Worm (Caenorhabditis elegans) whole organism, L3 larva: Measurements from ENCODE around the gene srsx-16.

Source experiments
- ZK546.5 ChIP-seq: sonication (generic microtip); optimal IDR thresholded peaks from 2 replicates; lab custom pipeline; 2017; ENCODE audit warnings: missing biosample characterization, missing genetic modification characterization
- ama-1 ChIP-seq: fragments of 150-350 bp; optimal IDR thresholded peaks from 2 replicates; lab custom pipeline; 2018
- ceh-28 ChIP-seq: fragments of 150-350 bp; optimal IDR thresholded peaks from 2 replicates; lab custom pipeline; 2014; ENCODE audit warnings: missing biosample characterization, missing genetic modification reagents, missing genetic modification characterization
- egl-5 ChIP-seq: fragments of 150-350 bp; optimal IDR thresholded peaks from 2 replicates; lab custom pipeline; 2017; ENCODE audit warnings: missing biosample characterization, missing genetic modification reagents, missing genetic modification characterization, inconsistent platforms
- elt-1 ChIP-seq: fragments of 150-350 bp; optimal IDR thresholded peaks from 2 replicates; lab custom pipeline; 2014; ENCODE audit warnings: missing biosample characterization, missing genetic modification characterization
- elt-2 ChIP-seq: sonication (generic microtip); optimal IDR thresholded peaks from 2 replicates; lab custom pipeline; 2016; ENCODE audit warnings: missing genetic modification reagents, mild to moderate bottlenecking, missing genetic modification characterization, missing compliant biosample characterization
- elt-3 ChIP-seq, 3 experiments: fragments of 150-350 bp in 1 of 3; sonication (generic microtip) in 2 of 3; optimal IDR thresholded peaks; 2 replicates in 2 of 3; 4 replicates in 1 of 3; lab custom pipeline; 2014 to 2017; ENCODE audit warnings: missing biosample characterization in 3 of 3, missing genetic modification characterization in 3 of 3
- fkh-10 ChIP-seq: sonication (generic microtip); optimal IDR thresholded peaks from 2 replicates; lab custom pipeline; 2017; ENCODE audit warnings: missing biosample characterization, missing genetic modification reagents, missing genetic modification characterization
- fos-1 ChIP-seq: fragments of 150-350 bp; optimal IDR thresholded peaks from 2 replicates; lab custom pipeline; 2014; ENCODE audit warnings: missing biosample characterization, missing genetic modification characterization
- hmg-11 ChIP-seq: sonication (generic microtip); optimal IDR thresholded peaks from 2 replicates; lab custom pipeline; 2016; ENCODE audit warnings: missing genetic modification characterization, missing compliant biosample characterization
- jun-1 ChIP-seq: fragments of 150-350 bp; optimal IDR thresholded peaks from 2 replicates; lab custom pipeline; 2014; ENCODE audit warnings: missing biosample characterization, missing genetic modification reagents, missing genetic modification characterization
- lin-15B ChIP-seq: fragments of 150-350 bp; optimal IDR thresholded peaks from 2 replicates; lab custom pipeline; 2014; ENCODE audit warnings: missing biosample characterization, missing genetic modification characterization
- lin-39 ChIP-seq: fragments of 150-350 bp; optimal IDR thresholded peaks from 2 replicates; lab custom pipeline; 2018; ENCODE audit warnings: missing biosample characterization, missing genetic modification reagents, missing genetic modification characterization
- lsy-12 ChIP-seq: sonication (generic microtip); optimal IDR thresholded peaks from 2 replicates; lab custom pipeline; 2016; ENCODE audit warnings: mild to moderate bottlenecking, missing genetic modification characterization, missing compliant biosample characterization
- mdl-1 ChIP-seq: fragments of 150-350 bp; optimal IDR thresholded peaks from 2 replicates; lab custom pipeline; 2014; ENCODE audit warnings: missing biosample characterization, missing genetic modification characterization
- mml-1 ChIP-seq: fragments of 150-350 bp; sonication (generic microtip); optimal IDR thresholded peaks from 3 replicates; lab custom pipeline; 2014; ENCODE audit warnings: missing biosample characterization, missing genetic modification characterization
- nfya-1 ChIP-seq: sonication (generic microtip); optimal IDR thresholded peaks from 2 replicates; lab custom pipeline; 2017; ENCODE audit warnings: missing genetic modification characterization, mild to moderate bottlenecking, missing compliant biosample characterization, antibody characterized with exemption, moderate library complexity; ENCODE audit not compliant: insufficient read depth
- nhr-11 ChIP-seq: fragments of 150-350 bp; optimal IDR thresholded peaks from 2 replicates; lab custom pipeline; 2014; ENCODE audit warnings: missing biosample characterization, missing genetic modification characterization
- nhr-12 ChIP-seq: fragments of 150-350 bp; optimal IDR thresholded peaks from 2 replicates; lab custom pipeline; 2014; ENCODE audit warnings: missing biosample characterization, missing genetic modification characterization
- nhr-23 ChIP-seq: fragments of 150-350 bp; optimal IDR thresholded peaks from 2 replicates; lab custom pipeline; 2014; ENCODE audit warnings: missing biosample characterization, missing genetic modification reagents, missing genetic modification characterization
- nhr-237 ChIP-seq: fragments of 150-350 bp; optimal IDR thresholded peaks from 2 replicates; lab custom pipeline; 2014; ENCODE audit warnings: missing biosample characterization, missing genetic modification characterization
- nhr-25 ChIP-seq: sonication (generic microtip); optimal IDR thresholded peaks from 2 replicates; lab custom pipeline; 2017; ENCODE audit warnings: missing biosample characterization, missing genetic modification characterization
- nhr-28 ChIP-seq: fragments of 150-350 bp; optimal IDR thresholded peaks from 2 replicates; lab custom pipeline; 2014; ENCODE audit warnings: missing biosample characterization, missing genetic modification characterization
- nhr-43 ChIP-seq: sonication (generic microtip); optimal IDR thresholded peaks from 2 replicates; lab custom pipeline; 2016; ENCODE audit warnings: mild to moderate bottlenecking, missing genetic modification characterization, missing compliant biosample characterization; ENCODE audit not compliant: poor library complexity, severe bottlenecking
- nhr-76 ChIP-seq: fragments of 150-350 bp; sonication (generic microtip); optimal IDR thresholded peaks from 5 replicates; lab custom pipeline; 2014; ENCODE audit warnings: missing biosample characterization, missing genetic modification characterization
- pha-4 ChIP-seq: fragments of 150-350 bp; optimal IDR thresholded peaks from 2 replicates; lab custom pipeline; 2014; ENCODE audit warnings: missing biosample characterization, missing genetic modification reagents, missing genetic modification characterization
- pqm-1 ChIP-seq: fragments of 150-350 bp; optimal IDR thresholded peaks from 2 replicates; lab custom pipeline; 2017; ENCODE audit warnings: missing biosample characterization, missing genetic modification characterization, inconsistent platforms
- snpc-4 ChIP-seq: fragments of 150-350 bp; optimal IDR thresholded peaks from 2 replicates; lab custom pipeline; 2014; ENCODE audit warnings: missing biosample characterization, missing genetic modification characterization
- tbx-2 ChIP-seq: sonication (generic microtip); optimal IDR thresholded peaks from 2 replicates; lab custom pipeline; 2016; ENCODE audit warnings: mild to moderate bottlenecking, missing genetic modification characterization, missing compliant biosample characterization
- unc-62 ChIP-seq: fragments of 150-350 bp; sonication (generic microtip); optimal IDR thresholded peaks from 4 replicates; lab custom pipeline; 2014; ENCODE audit warnings: missing biosample characterization, missing genetic modification reagents, missing genetic modification characterization
- zag-1 ChIP-seq: fragments of 150-350 bp; optimal IDR thresholded peaks from 2 replicates; lab custom pipeline; 2014; ENCODE audit warnings: missing biosample characterization, missing genetic modification characterization
- ztf-4 ChIP-seq: fragments of 150-350 bp; optimal IDR thresholded peaks from 2 replicates; lab custom pipeline; 2014; ENCODE audit warnings: missing biosample characterization, missing genetic modification characterization

srsx-16 gene

ce11 chrIV:5664375-5665004 lies 44.9 kb upstream of the srsx-16 start, which contains the start of gene bec-1:
Gene bec-1, minus strand, starts transcription at chrIV:5664425.
- TF ChIP-seq ama-1 = peak; percentile 65
- TF ChIP-seq pqm-1 (tag; lab: Kevin White, UChicago) = peak; percentile 11
- TF ChIP-seq elt-2 = peak; percentile 43
- no peak for TF ChIP-seq ZK546.5
- TF ChIP-seq pha-4 = peak; percentile 25
- peak; percentile 5 for TF ChIP-seq nhr-25
- TF ChIP-seq, all 47 proteins: peak for 5

ce11 chrIV:5662886-5663285 lies 43.3 kb upstream of the srsx-16 start:
- TF ChIP-seq egl-5 (tag; lab: Kevin White, UChicago) (no peak), nhr-237 (tag; lab: Kevin White, UChicago) (no peak), nhr-28 (tag; lab: Kevin White, UChicago) (no peak), jun-1 (no peak), nhr-43 (tag; lab: Kevin White, UChicago) (no peak), nhr-11 (no peak), ceh-28 (tag; lab: Kevin White, UChicago) (no peak), lsy-12 (tag; lab: Kevin White, UChicago) (no peak), zag-1 (tag; lab: Kevin White, UChicago) (no peak), fkh-10 (GFP tag; lab: Kevin White, UChicago) (no peak), elt-3 (tag; optimal IDR thresholded peaks at IDR 0.05; lab: Kevin White, UChicago) (no peak), pha-4 (no peak), mdl-1 (tag; lab: Kevin White, UChicago) (no peak), nhr-23 (no peak), nhr-76 (no peak)
- TF ChIP-seq, all 47 proteins: peak for 0

- TF ChIP-seq ama-1 = peak; percentile 81
- TF ChIP-seq nhr-11 = no peak
- TF ChIP-seq, all 47 proteins: peak for 1
These were observed 42.5 kb upstream of the srsx-16 start for ce11 chrIV:5662073-5662472.

ce11 chrIV:5660239-5660638 lies 40.7 kb upstream of the srsx-16 start, which contains the start of gene skn-1:
Gene skn-1, minus strand, starts transcription at chrIV:5660384.
- TF ChIP-seq elt-2 (no peak), lsy-12 (tag; lab: Kevin White, UChicago) (peak; percentile 14), hmg-11 (tag; lab: Kevin White, UChicago) (no peak)
- TF ChIP-seq, all 47 proteins: peak for 1

- TF ChIP-seq pqm-1 (tag; lab: Kevin White, UChicago) = peak; percentile 95
- TF ChIP-seq ceh-28 (tag; lab: Kevin White, UChicago) = no peak
- peak; percentile 58 for TF ChIP-seq jun-1
- TF ChIP-seq nfya-1 (tag; lab: Kevin White, UChicago) = peak; percentile 21
- peak; percentile 71 for TF ChIP-seq pha-4
- peak; percentile 86 for TF ChIP-seq elt-2
- no peak for TF ChIP-seq ztf-4
- TF ChIP-seq mdl-1 (tag; lab: Kevin White, UChicago) = no peak
These were observed 39.9 kb upstream of the srsx-16 start for ce11 chrIV:5659461-5659860.

- TF ChIP-seq fos-1 (no peak), nhr-12 (tag; lab: Kevin White, UChicago) (no peak), ZK546.5 (no peak), elt-1 (tag; lab: Kevin White, UChicago) (no peak), snpc-4 (no peak), lin-15B (tag; lab: Kevin White, UChicago) (no peak), elt-3 (tag; optimal IDR thresholded peaks at IDR 0.05; lab: Kevin White, UChicago) (no peak), lin-39 (tag; lab: Kevin White, UChicago) (no peak), unc-62 (GFP tag; lab: Kevin White, UChicago) (no peak), jun-1 (no peak), ztf-4 (no peak), fkh-10 (GFP tag; lab: Kevin White, UChicago) (no peak), ama-1 (no peak), tbx-2 (no peak), mml-1 (tag; lab: Kevin White, UChicago) (no peak), elt-2 (peak; percentile 68), pqm-1 (tag; lab: Kevin White, UChicago) (peak; percentile 88)
- TF ChIP-seq, all 47 proteins: peak for 2
These were observed 39.4 kb upstream of the srsx-16 start for ce11 chrIV:5658897-5659296.
